Worm (Caenorhabditis elegans) whole organism, early embryonic: Measurements from ENCODE around the gene T14B1.1.

ENCODE experiments used
- B0310.2 ChIP-seq: sonication (generic microtip); optimal IDR thresholded peaks from 2 replicates; lab custom pipeline; 2016; ENCODE audit warnings: mild to moderate bottlenecking, missing genetic modification characterization, missing compliant biosample characterization
- aly-1 ChIP-seq: sonication (generic microtip); optimal IDR thresholded peaks from 2 replicates; lab custom pipeline; 2016; ENCODE audit warnings: missing genetic modification characterization, missing compliant biosample characterization
- ama-1 ChIP-seq: fragments of 150-350 bp; optimal IDR thresholded peaks from 2 replicates; lab custom pipeline; 2014
- ceh-13 ChIP-seq: fragments of 200-800 bp; sonication (Bioruptor generic); optimal IDR thresholded peaks from 2 replicates; lab custom pipeline; 2018; ENCODE audit warnings: mild to moderate bottlenecking, missing genetic modification characterization, missing compliant biosample characterization
- ceh-36 ChIP-seq: sonication (generic microtip); optimal IDR thresholded peaks from 2 replicates; lab custom pipeline; 2016; ENCODE audit warnings: missing genetic modification characterization, inconsistent platforms, missing compliant biosample characterization
- flt-1 ChIP-seq: fragments of 200-800 bp; sonication (Bioruptor generic); IDR thresholded peaks from 2 replicates; pipeline ENCODE4 v1.3.6; 2022; ENCODE audit warnings: missing genetic modification characterization, missing compliant biosample characterization
- hmg-4 ChIP-seq: fragments of 200-800 bp; sonication (Bioruptor generic); optimal IDR thresholded peaks from 2 replicates; lab custom pipeline; 2018; ENCODE audit warnings: mild to moderate bottlenecking, missing genetic modification characterization, missing compliant biosample characterization
- hnd-1 ChIP-seq: sonication (generic microtip); optimal IDR thresholded peaks from 2 replicates; lab custom pipeline; 2016; ENCODE audit warnings: missing genetic modification characterization, missing compliant biosample characterization
- scrt-1 ChIP-seq: fragments of 200-800 bp; sonication (Bioruptor generic); IDR thresholded peaks from 2 replicates; pipeline ENCODE4 v1.3.6; 2022; ENCODE audit warnings: missing genetic modification characterization, missing compliant biosample characterization
- sea-1 ChIP-seq: fragments of 200-800 bp; sonication (Bioruptor generic); conservative IDR thresholded peaks from 2 replicates; pipeline ENCODE4 v1.3.6; 2022; ENCODE audit warnings: missing genetic modification characterization, missing compliant biosample characterization
- tbx-37 ChIP-seq: fragments of 200-800 bp; sonication (Bioruptor generic); conservative IDR thresholded peaks from 2 replicates; pipeline ENCODE4 v1.3.6; 2022; ENCODE audit warnings: missing genetic modification reagents, missing genetic modification characterization, missing compliant biosample characterization
- tra-4 ChIP-seq: sonication (generic microtip); optimal IDR thresholded peaks from 2 replicates; lab custom pipeline; 2017; ENCODE audit warnings: missing genetic modification characterization, missing compliant biosample characterization

DNA sequence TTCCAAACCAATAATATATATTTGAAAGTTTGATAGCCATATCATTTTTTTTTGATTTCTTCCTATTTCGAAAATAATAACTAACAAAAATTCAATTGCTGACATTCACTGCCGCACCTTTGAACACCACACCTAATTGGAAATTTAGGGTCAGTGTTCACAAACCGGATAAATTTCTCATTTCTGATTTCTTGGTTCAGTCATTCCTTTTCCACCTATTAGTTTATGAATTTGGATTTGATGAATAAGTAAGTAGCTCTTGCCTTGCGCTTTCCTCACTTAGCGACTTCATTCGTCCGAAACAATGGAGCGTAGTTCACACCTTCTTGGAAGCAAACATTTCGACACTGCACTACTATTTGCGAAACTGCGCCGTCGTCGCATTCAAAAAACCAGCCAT is 37.6 kb upstream of the T14B1.1 start, which contains the start of gene F15G9.1:
- TF ChIP-seq aly-1 (tag; lab: Kevin White, UChicago), result no peak
- no peak for TF ChIP-seq ceh-36 (tag; lab: Kevin White, UChicago)
- TF ChIP-seq ama-1 (lab: Kevin White, UChicago), result no peak
- TF ChIP-seq tbx-37 (GFP tag; lab: Robert Waterston, UW), result no peak
- no peak for TF ChIP-seq ceh-13 (GFP tag; lab: Kevin White, UChicago)
- TF ChIP-seq sea-1 (GFP tag; lab: Robert Waterston, UW), result no peak
- no peak for TF ChIP-seq scrt-1 (GFP tag; lab: Robert Waterston, UW)
- no peak for TF ChIP-seq hnd-1
- TF ChIP-seq B0310.2 (tag; lab: Kevin White, UChicago), result no peak
- no peak for TF ChIP-seq flt-1 (GFP tag; lab: Robert Waterston, UW)
- TF ChIP-seq hmg-4 (GFP tag; lab: Kevin White, UChicago), result no peak
- TF ChIP-seq tra-4, result no peak
